Worm (Caenorhabditis elegans) whole organism, L1 larva: ENCODE data around the gene srsy-2.

Source experiments
- C34B4.2 ChIP-seq: sonication (generic microtip); optimal IDR thresholded peaks from 2 replicates; lab custom pipeline; 2017; ENCODE audit warnings: mild to moderate bottlenecking, missing genetic modification characterization, missing compliant biosample characterization
- F16B12.6 ChIP-seq: fragments of 150-350 bp; optimal IDR thresholded peaks from 2 replicates; lab custom pipeline; 2014; ENCODE audit warnings: missing biosample characterization, missing genetic modification characterization
- aha-1 ChIP-seq: fragments of 150-350 bp; optimal IDR thresholded peaks from 2 replicates; lab custom pipeline; 2014; ENCODE audit warnings: missing biosample characterization, missing genetic modification characterization
- blmp-1 ChIP-seq: fragments of 150-350 bp; optimal IDR thresholded peaks from 2 replicates; lab custom pipeline; 2014; ENCODE audit warnings: missing biosample characterization, missing genetic modification characterization
- ceh-8 ChIP-seq: fragments of 200-800 bp; sonication (Bioruptor generic); optimal IDR thresholded peaks from 2 replicates; lab custom pipeline; 2018; ENCODE audit warnings: mild to moderate bottlenecking, missing genetic modification characterization, moderate library complexity, missing compliant biosample characterization
- ceh-82 ChIP-seq, 3 experiments: fragments of 150-350 bp in 1 of 3; sonication (generic microtip) in 2 of 3; optimal IDR thresholded peaks; 2 replicates each; lab custom pipeline; 2014 to 2017; ENCODE audit warnings: missing biosample characterization in 3 of 3, missing genetic modification characterization in 3 of 3
- ces-1 ChIP-seq: fragments of 150-350 bp; optimal IDR thresholded peaks from 2 replicates; lab custom pipeline; 2014; ENCODE audit warnings: missing biosample characterization, missing genetic modification reagents, missing genetic modification characterization
- dpl-1 ChIP-seq, 3 experiments: fragments of 150-350 bp in 2 of 3; sonication (generic microtip) in 1 of 3; optimal IDR thresholded peaks; 2 replicates each; lab custom pipeline; 2014 to 2017; ENCODE audit warnings: missing biosample characterization in 3 of 3, missing genetic modification characterization in 3 of 3, missing genetic modification reagents in 3 of 3
- efl-1 ChIP-seq, 4 experiments: fragments of 150-350 bp; optimal IDR thresholded peaks in 3 of 4; peaks in 1 of 4; 1 replicate in 1 of 4; 2 replicates in 3 of 4; lab custom pipeline; 2014; ENCODE audit warnings: missing biosample characterization in 2 of 4, missing genetic modification characterization in 2 of 4, missing genetic modification reagents in 2 of 4
- elt-2 ChIP-seq: sonication (generic microtip); optimal IDR thresholded peaks from 2 replicates; lab custom pipeline; 2016; ENCODE audit warnings: missing genetic modification characterization, mild to moderate bottlenecking, inconsistent platforms, missing compliant biosample characterization, missing genetic modification reagents
- elt-3 ChIP-seq, 6 experiments: fragments of 150-350 bp in 1 of 6; sonication (generic microtip); optimal IDR thresholded peaks; 2 replicates each; lab custom pipeline; 2017 to 2018; ENCODE audit warnings: missing biosample characterization in 6 of 6, missing genetic modification characterization in 6 of 6, inconsistent platforms in 1 of 6
- fos-1 ChIP-seq: fragments of 150-350 bp; optimal IDR thresholded peaks from 2 replicates; lab custom pipeline; 2014; ENCODE audit warnings: missing biosample characterization, missing genetic modification characterization
- grh-1 ChIP-seq: fragments of 200-800 bp; sonication (Bioruptor generic); IDR thresholded peaks from 2 replicates; pipeline ENCODE4 v1.3.6; 2022; ENCODE audit warnings: missing genetic modification reagents, missing genetic modification characterization, missing compliant biosample characterization
- hlh-17 ChIP-seq: fragments of 200-800 bp; sonication (Bioruptor generic); optimal IDR thresholded peaks from 2 replicates; lab custom pipeline; 2018; ENCODE audit warnings: missing genetic modification characterization, mild to moderate bottlenecking, missing compliant biosample characterization, moderate library complexity, borderline replicate concordance
- irx-1 ChIP-seq: sonication (generic microtip); optimal IDR thresholded peaks from 2 replicates; lab custom pipeline; 2016; ENCODE audit warnings: missing genetic modification characterization, missing compliant biosample characterization
- isw-1 ChIP-seq: fragments of 200-800 bp; sonication (Bioruptor generic); IDR thresholded peaks from 2 replicates; pipeline ENCODE4 v1.3.6; 2022; ENCODE audit warnings: missing genetic modification characterization, missing compliant biosample characterization
- lin-14 ChIP-seq: fragments of 200-800 bp; sonication (Bioruptor generic); optimal IDR thresholded peaks from 2 replicates; lab custom pipeline; 2018; ENCODE audit warnings: mild to moderate bottlenecking, missing genetic modification characterization, moderate library complexity, missing compliant biosample characterization
- lin-35 ChIP-seq, 2 experiments: fragments of 150-350 bp; optimal IDR thresholded peaks; 2 replicates each; lab custom pipeline; 2014; ENCODE audit warnings: missing biosample characterization in 2 of 2, missing genetic modification characterization in 2 of 2, missing genetic modification reagents in 2 of 2
- lsy-2 ChIP-seq, 2 experiments: fragments of 150-350 bp; optimal IDR thresholded peaks; 2 replicates each; lab custom pipeline; 2014; ENCODE audit warnings: missing biosample characterization in 2 of 2, missing genetic modification characterization in 2 of 2
- mef-2 ChIP-seq: fragments of 150-350 bp; optimal IDR thresholded peaks from 2 replicates; lab custom pipeline; 2014; ENCODE audit warnings: missing biosample characterization, missing genetic modification characterization
- mep-1 ChIP-seq: fragments of 150-350 bp; optimal IDR thresholded peaks from 2 replicates; lab custom pipeline; 2014; ENCODE audit warnings: missing biosample characterization, missing genetic modification characterization
- nhr-20 ChIP-seq: sonication (generic microtip); optimal IDR thresholded peaks from 2 replicates; lab custom pipeline; 2016; ENCODE audit warnings: mild to moderate bottlenecking, missing genetic modification characterization, missing compliant biosample characterization
- nhr-71 ChIP-seq: sonication (generic microtip); optimal IDR thresholded peaks from 2 replicates; lab custom pipeline; 2016; ENCODE audit warnings: mild to moderate bottlenecking, missing genetic modification characterization, moderate library complexity, missing compliant biosample characterization
- nhr-76 ChIP-seq: sonication (generic microtip); optimal IDR thresholded peaks from 2 replicates; lab custom pipeline; 2017; ENCODE audit warnings: missing biosample characterization, missing genetic modification characterization
- nhr-84 ChIP-seq: sonication (generic microtip); optimal IDR thresholded peaks from 2 replicates; lab custom pipeline; 2017; ENCODE audit warnings: missing biosample characterization, missing genetic modification characterization
- nhr-85 ChIP-seq: sonication (generic microtip); peaks from one replicate; lab custom pipeline; 2016; ENCODE audit warnings: missing genetic modification characterization, inconsistent platforms, missing compliant biosample characterization
- pqm-1 ChIP-seq: sonication (generic microtip); optimal IDR thresholded peaks from 3 replicates; lab custom pipeline; 2017; ENCODE audit warnings: missing biosample characterization, missing genetic modification characterization
- snu-23 ChIP-seq: sonication (generic microtip); optimal IDR thresholded peaks from 2 replicates; lab custom pipeline; 2016; ENCODE audit warnings: missing genetic modification characterization, missing compliant biosample characterization
- sptf-1 ChIP-seq: fragments of 150-350 bp; optimal IDR thresholded peaks from 2 replicates; lab custom pipeline; 2014; ENCODE audit warnings: missing biosample characterization, missing genetic modification characterization
- sup-37 ChIP-seq: fragments of 200-800 bp; sonication (Bioruptor generic); optimal IDR thresholded peaks from 2 replicates; lab custom pipeline; 2018; ENCODE audit warnings: mild to moderate bottlenecking, missing genetic modification characterization, missing compliant biosample characterization
- tbx-2 ChIP-seq: sonication (generic microtip); optimal IDR thresholded peaks from 2 replicates; lab custom pipeline; 2016; ENCODE audit warnings: missing genetic modification characterization, missing compliant biosample characterization
- unc-130 ChIP-seq: fragments of 150-350 bp; optimal IDR thresholded peaks from 2 replicates; lab custom pipeline; 2017; ENCODE audit warnings: missing biosample characterization, missing genetic modification characterization, inconsistent platforms
- unc-30 ChIP-seq: sonication (generic microtip); optimal IDR thresholded peaks from 2 replicates; lab custom pipeline; 2017; ENCODE audit warnings: missing biosample characterization, missing genetic modification characterization
- unc-86 ChIP-seq: sonication (generic microtip); optimal IDR thresholded peaks from 2 replicates; lab custom pipeline; 2016; ENCODE audit warnings: missing genetic modification characterization, missing compliant biosample characterization
- ztf-4 ChIP-seq: fragments of 150-350 bp; optimal IDR thresholded peaks from 2 replicates; lab custom pipeline; 2014; ENCODE audit warnings: missing biosample characterization, missing genetic modification characterization

Gene srsy-2

DNA sequence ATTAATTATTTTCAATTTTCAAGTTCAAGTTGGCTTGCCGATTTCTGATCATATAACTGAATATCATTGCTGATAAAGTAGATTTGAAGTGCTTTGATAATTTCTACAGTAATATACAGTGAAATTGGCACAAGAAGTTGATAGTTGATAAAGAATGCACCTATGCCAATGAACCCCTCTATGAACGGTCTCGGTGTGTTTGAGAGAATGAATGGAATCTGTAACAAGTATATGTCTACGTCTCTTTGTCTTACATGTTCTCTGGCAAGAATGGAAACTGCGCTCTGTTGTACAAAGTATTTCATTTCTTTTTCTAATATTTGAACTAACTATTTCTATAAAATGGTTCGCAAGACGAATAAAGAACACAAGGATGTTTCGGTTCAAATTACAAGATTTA is 14.9 kb upstream of the srsy-2 start, which contains the start of gene T24H7.8:
T24H7.8 (plus strand) TSS at position 301 of the 400 bp plus-strand sequence.
- TF ChIP-seq elt-3 (tag; optimal IDR thresholded peaks at IDR 0.05; lab: Kevin White, UChicago) (no peak), C34B4.2 (tag; lab: Kevin White, UChicago) (no peak), mep-1 (tag; lab: Kevin White, UChicago) (no peak), elt-2 (tag; lab: Kevin White, UChicago) (no peak), F16B12.6 (tag; lab: Kevin White, UChicago) (no peak), ceh-82 (tag; optimal IDR thresholded peaks at IDR 0.05; lab: Kevin White, UChicago) (no peak), sptf-1 (tag; lab: Kevin White, UChicago) (no peak), ztf-4 (tag; lab: Kevin White, UChicago) (no peak), hlh-17 (GFP tag; lab: Kevin White, UChicago) (no peak)

DNA sequence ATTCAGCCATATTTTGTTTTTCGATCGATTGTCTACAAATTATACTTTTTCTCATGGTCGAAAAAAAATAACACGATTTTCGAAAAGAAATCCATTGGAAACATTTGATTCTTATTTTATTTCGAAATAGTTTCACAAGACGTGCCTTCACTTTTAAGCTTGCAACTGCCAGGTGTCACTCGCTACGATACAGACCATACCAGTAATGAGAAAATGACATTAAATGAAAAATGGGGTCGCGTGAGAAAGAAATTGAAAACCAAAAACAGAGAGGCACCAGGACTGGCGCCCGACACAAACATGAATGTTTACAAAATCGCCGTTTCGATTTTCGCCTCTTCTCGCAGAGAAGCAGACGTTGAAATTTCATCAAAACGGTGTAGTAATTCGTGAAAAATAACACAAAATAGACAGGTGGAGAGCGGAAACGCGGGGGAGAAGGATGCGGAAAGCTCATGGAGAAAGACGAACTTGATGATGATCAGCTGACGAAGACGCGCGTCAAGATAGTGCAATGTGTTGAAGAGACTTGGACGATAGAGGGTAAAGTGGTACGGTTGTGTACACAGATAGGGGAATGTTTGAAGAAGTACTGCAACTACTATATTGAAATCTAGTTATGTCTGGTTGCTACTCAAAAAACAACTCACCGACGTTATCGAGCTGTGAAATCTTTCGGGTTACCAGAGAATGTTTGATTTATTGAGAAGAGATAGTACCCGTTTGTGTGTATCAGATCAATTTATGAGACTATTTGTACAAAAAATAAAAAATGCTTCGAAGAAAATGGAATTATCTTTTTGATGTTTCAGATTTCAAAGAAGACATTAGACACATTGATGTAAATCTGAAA is 9.4 kb upstream of the srsy-2 start:
- no peak for TF ChIP-seq unc-86 (tag; lab: Kevin White, UChicago)
- no peak for TF ChIP-seq isw-1
- peak; percentile 19 for TF ChIP-seq nhr-71 (tag; lab: Kevin White, UChicago)
- peak; percentile 25 for TF ChIP-seq nhr-20 (tag; lab: Kevin White, UChicago)
- peak; percentile 83 for TF ChIP-seq nhr-85
- TF ChIP-seq lin-14 (GFP tag; lab: Kevin White, UChicago), result peak; percentile 54
- TF ChIP-seq elt-3 (tag; optimal IDR thresholded peaks at IDR 0.05; lab: Kevin White, UChicago), result peak in 1 of 6 experiments; percentile 35
- TF ChIP-seq dpl-1 (GFP tag; optimal IDR thresholded peaks at IDR 0.05; lab: Kevin White, UChicago), result peak in 1 of 3 experiments; percentile 3
- TF ChIP-seq ceh-82 (tag; optimal IDR thresholded peaks at IDR 0.05; lab: Kevin White, UChicago), result no peak
- no peak for TF ChIP-seq unc-130 (tag; lab: Kevin White, UChicago)
- no peak for TF ChIP-seq aha-1 (tag; lab: Kevin White, UChicago)
- peak in 1 of 2 experiments; percentile 30 for TF ChIP-seq lsy-2 (tag; optimal IDR thresholded peaks at IDR 0.05; lab: Kevin White, UChicago)
- no peak for TF ChIP-seq fos-1 (tag; lab: Kevin White, UChicago)
- peak; percentile 78 for TF ChIP-seq blmp-1 (tag; lab: Kevin White, UChicago)
- TF ChIP-seq nhr-76 (tag; lab: Kevin White, UChicago), result no peak
- peak; percentile 6 for TF ChIP-seq snu-23 (GFP tag; lab: Kevin White, UChicago)
- no peak for TF ChIP-seq ceh-8 (GFP tag; lab: Kevin White, UChicago)
- TF ChIP-seq lin-35 (GFP tag; optimal IDR thresholded peaks at IDR 0.05; lab: Kevin White, UChicago), result peak in 1 of 2 experiments; percentile 45
- no peak for TF ChIP-seq efl-1 (optimal IDR thresholded peaks at IDR 0.05; lab: Kevin White, UChicago)
- peak in 1 of 2 experiments; percentile 47 for TF ChIP-seq efl-1 (GFP tag; optimal IDR thresholded peaks at IDR 0.05 in 1 of 2; lab: Kevin White, UChicago)
- no peak for TF ChIP-seq ces-1 (GFP tag; lab: Kevin White, UChicago)
- TF ChIP-seq grh-1 (GFP tag; lab: Robert Waterston, UW), result no peak
- TF ChIP-seq pqm-1 (tag; lab: Kevin White, UChicago), result no peak

DNA sequence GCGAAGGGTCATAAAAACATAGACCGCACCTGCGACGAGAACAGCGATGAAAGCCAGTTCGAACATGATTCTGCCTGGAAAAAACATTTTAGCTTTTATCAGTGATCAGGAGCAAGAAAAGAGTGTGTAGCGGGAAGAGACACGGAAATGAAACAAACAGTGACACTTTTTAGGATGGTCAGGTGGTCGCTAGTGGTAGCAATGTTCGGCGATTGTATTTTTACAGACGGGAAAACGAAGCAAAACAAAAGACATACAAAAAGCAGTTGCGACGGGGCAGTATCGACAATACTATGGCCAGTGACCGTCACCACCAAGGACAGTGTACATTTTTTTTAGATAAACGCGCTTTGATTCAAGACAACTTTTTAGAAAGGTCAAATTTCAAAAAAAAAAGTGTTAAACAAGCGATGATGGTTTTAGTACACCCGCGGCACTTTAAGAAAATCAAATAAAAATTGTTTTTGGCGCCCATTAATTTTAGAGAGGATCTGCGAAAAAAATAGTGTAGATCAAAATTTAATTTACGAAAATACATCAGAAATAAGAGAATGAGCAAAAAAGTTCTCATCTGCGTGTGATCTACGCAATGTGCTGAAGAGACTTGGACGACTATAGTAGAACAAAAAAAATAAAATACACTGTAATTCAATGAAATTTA is 8.7 kb upstream of the srsy-2 start, which contains the start of gene T24H7.9:
T24H7.9 (minus strand) TSS at position 74 of the 661 bp plus-strand sequence.
- no peak for TF ChIP-seq irx-1 (tag; lab: Kevin White, UChicago)
- TF ChIP-seq ceh-82 (tag; optimal IDR thresholded peaks at IDR 0.05; lab: Kevin White, UChicago), result no peak
- TF ChIP-seq mef-2 (tag; lab: Kevin White, UChicago), result no peak
- no peak for TF ChIP-seq unc-30
- TF ChIP-seq aha-1 (tag; lab: Kevin White, UChicago), result no peak
- TF ChIP-seq nhr-84, result no peak
- TF ChIP-seq tbx-2, result no peak
- no peak for TF ChIP-seq sup-37 (GFP tag; lab: Kevin White, UChicago)
